Fruit fly (Drosophila melanogaster) whole organism, embryonic: ENCODE results near the gene Nmdar1.

Experiments
- CG10209 ChIP-seq: fragments of 200-800 bp; sonication (Bioruptor generic); optimal IDR thresholded peaks from 3 replicates; lab custom pipeline; 2017; ENCODE audit warnings: missing biosample characterization, mild to moderate bottlenecking, missing genetic modification characterization, missing genetic modification reagents
- CG1603 ChIP-seq: fragments of 200-800 bp; sonication (Bioruptor generic); optimal IDR thresholded peaks from 2 replicates; lab custom pipeline; 2019; ENCODE audit warnings: missing biosample characterization, mild to moderate bottlenecking, missing genetic modification characterization, moderate library complexity
- CG1647 ChIP-seq: fragments of 200-800 bp; sonication (Bioruptor generic); optimal IDR thresholded peaks from 3 replicates; lab custom pipeline; 2016; ENCODE audit warnings: missing biosample characterization, missing genetic modification characterization
- D19A ChIP-seq: fragments of 200-800 bp; optimal IDR thresholded peaks from 3 replicates; lab custom pipeline; 2019; ENCODE audit warnings: missing biosample characterization, mild to moderate bottlenecking, missing genetic modification characterization, moderate library complexity
- Nf-YB ChIP-seq: fragments of 200-800 bp; sonication (Bioruptor generic); optimal IDR thresholded peaks from 3 replicates; lab custom pipeline; 2019; ENCODE audit warnings: missing biosample characterization, mild to moderate bottlenecking, missing genetic modification characterization, moderate library complexity
- ind ChIP-seq: fragments of 200-800 bp; sonication (Bioruptor generic); optimal IDR thresholded peaks from 3 replicates; lab custom pipeline; 2016; ENCODE audit warnings: missing biosample characterization, missing genetic modification characterization
- org-1 ChIP-seq: fragments of 200-800 bp; sonication (Bioruptor generic); optimal IDR thresholded peaks from 2 replicates; lab custom pipeline; 2017; ENCODE audit warnings: missing biosample characterization, missing genetic modification characterization
- usp ChIP-seq: fragments of >200 bp; optimal IDR thresholded peaks from 2 replicates; lab custom pipeline; 2017; ENCODE audit warnings: missing biosample characterization, missing genetic modification characterization

DNA sequence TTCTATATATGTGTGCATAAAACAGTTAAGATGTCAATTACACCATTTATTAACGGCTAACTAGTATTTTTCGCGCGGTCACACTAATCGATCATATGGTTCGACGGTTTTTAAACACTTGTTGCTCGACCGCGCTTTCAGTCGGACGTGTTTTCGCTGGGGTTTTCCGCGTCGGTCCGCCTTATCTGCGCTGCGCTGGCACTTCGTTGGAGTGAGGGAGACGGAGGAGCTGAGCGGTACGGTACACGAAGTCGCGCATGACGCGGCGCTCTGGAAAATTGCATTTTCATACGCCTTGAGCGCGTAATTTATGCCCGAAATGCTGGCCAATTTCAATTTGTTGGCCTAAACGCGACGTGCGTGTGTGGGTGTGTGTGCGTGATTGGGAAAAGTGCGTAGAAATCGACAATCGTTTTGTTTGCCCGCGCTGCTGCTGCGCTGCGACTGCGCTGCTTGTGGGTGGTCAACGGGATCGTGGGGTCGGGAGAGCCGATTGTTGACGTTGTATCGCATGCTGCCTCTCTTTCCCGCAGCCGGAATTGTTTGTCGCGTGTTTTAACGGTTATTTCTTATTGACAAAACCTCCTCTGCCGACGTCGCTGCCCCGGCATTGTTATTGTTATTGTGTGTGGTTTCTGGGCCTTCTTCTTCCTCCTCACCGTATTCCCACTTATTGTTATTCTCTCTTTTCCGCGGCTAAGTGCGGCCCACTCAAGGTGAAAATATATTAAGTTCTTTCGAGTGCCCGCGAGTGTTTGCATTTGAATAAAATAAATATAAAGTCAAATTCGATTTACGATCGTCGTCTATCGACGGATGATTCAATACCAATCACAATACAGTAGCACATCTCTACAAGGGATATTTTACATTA lies 5.9 kb downstream of the Nmdar1 start, which contains the start of gene Itpr:
- TF ChIP-seq ind (GFP tag; lab: Kevin White, UChicago) = no peak
- no peak for TF ChIP-seq org-1 (GFP tag; lab: Kevin White, UChicago)
- TF ChIP-seq D19A = no peak
- no peak for TF ChIP-seq CG1647 (GFP tag; lab: Kevin White, UChicago)
- no peak for TF ChIP-seq usp (GFP tag; lab: Kevin White, UChicago)
- TF ChIP-seq CG10209 (GFP tag; lab: Kevin White, UChicago) = no peak
- no peak for TF ChIP-seq Nf-YB (GFP tag; lab: Kevin White, UChicago)
- no peak for TF ChIP-seq CG1603 (tag; lab: Kevin White, UChicago)
